Fruit fly (Drosophila melanogaster) S2 (cell line): ENCODE measurements around the gene X11Lbeta.

Experiments
- CG8478 ChIP-seq: fragments of >200 bp; optimal IDR thresholded peaks from 2 replicates; lab custom pipeline; 2018
- CTCF ChIP-seq, 2 experiments: fragments of >200 bp; optimal IDR thresholded peaks; 2 replicates each; lab custom pipeline; 2018

DNA sequence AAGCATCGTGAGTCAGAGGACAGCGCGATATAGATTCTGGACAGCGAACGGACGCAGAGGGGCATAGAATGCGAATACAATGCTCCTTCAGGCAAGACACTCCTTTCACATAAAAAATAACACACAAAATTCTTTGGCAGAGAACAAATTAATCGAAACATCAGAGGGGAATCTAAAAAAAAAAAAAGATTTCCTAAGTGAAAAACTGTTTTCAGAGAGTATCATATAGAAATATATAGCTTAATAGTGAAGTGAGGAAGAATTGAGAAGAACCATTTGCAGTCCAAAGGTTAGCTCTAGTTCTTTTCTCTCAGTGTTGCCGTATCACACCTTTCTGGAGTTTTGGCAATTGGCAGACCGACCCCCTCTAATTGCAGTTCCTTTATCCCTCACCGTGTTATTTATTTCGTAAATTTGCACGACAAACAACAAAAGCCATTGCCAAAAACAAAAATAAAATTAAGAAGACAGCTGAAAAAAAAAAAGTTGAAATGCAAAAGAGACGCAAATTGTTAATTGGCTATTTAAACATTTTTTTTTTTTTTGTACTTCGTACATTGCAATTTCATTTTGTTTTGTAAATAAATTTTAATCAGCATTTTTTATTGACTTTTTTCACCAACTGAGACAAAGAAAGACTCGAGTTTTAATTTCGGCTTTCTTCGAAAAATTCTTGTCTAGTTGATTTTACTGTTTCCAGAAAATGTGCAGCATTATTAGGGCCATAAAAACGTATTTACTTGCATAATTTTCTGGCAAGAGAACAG lies 96.1 kb downstream of the X11Lbeta start:
- TF ChIP-seq CG8478 (lab: Kevin White, UChicago): no peak
- no peak for TF ChIP-seq CTCF (optimal IDR thresholded peaks at IDR 0.05; lab: Kevin White, UChicago)
